Worm (Caenorhabditis elegans) whole organism, L4 larva: ENCODE data around the gene srx-59.

Experiments used
- Y48G9A.11 ChIP-seq: fragments of 200-800 bp; sonication (Bioruptor generic); IDR thresholded peaks from 2 replicates; pipeline ENCODE4 v1.3.6; 2022; ENCODE audit warnings: missing genetic modification reagents, missing genetic modification characterization, missing compliant biosample characterization
- attf-4 ChIP-seq: sonication (generic microtip); optimal IDR thresholded peaks from 3 replicates; lab custom pipeline; 2017; ENCODE audit warnings: missing biosample characterization, missing genetic modification characterization
- ceh-20 ChIP-seq: fragments of 200-800 bp; sonication (Bioruptor generic); IDR thresholded peaks from 2 replicates; pipeline ENCODE4 v1.3.6; 2022; ENCODE audit warnings: missing genetic modification reagents, missing genetic modification characterization, missing compliant biosample characterization
- ceh-82 ChIP-seq: sonication (generic microtip); optimal IDR thresholded peaks from 2 replicates; lab custom pipeline; 2017; ENCODE audit warnings: missing biosample characterization, missing genetic modification characterization
- cey-2 ChIP-seq: sonication (generic microtip); optimal IDR thresholded peaks from 3 replicates; lab custom pipeline; 2017; ENCODE audit warnings: missing genetic modification characterization, mild to moderate bottlenecking, missing compliant biosample characterization, antibody characterized with exemption, borderline replicate concordance; ENCODE audit not compliant: insufficient read depth
- daf-16 ChIP-seq, 3 experiments: sonication (generic microtip); optimal IDR thresholded peaks; 2 replicates each; lab custom pipeline; 2016 to 2017; ENCODE audit warnings: missing genetic modification characterization in 3 of 3, missing genetic modification reagents in 3 of 3, mild to moderate bottlenecking in 2 of 3, missing compliant biosample characterization in 2 of 3, missing biosample characterization in 1 of 3, moderate library complexity in 1 of 3
- dmd-8 ChIP-seq: fragments of 200-800 bp; sonication (Bioruptor generic); IDR thresholded peaks from 2 replicates; pipeline ENCODE4 v1.3.6; 2022; ENCODE audit warnings: missing genetic modification characterization, missing compliant biosample characterization
- dmd-9 ChIP-seq: fragments of 200-800 bp; sonication (Bioruptor generic); IDR thresholded peaks from 2 replicates; pipeline ENCODE4 v1.3.6; 2022; ENCODE audit warnings: missing genetic modification reagents, missing genetic modification characterization, missing compliant biosample characterization
- egl-43 ChIP-seq: fragments of 200-800 bp; sonication (Bioruptor generic); IDR thresholded peaks from 2 replicates; pipeline ENCODE4 v1.3.6; 2022; ENCODE audit warnings: missing genetic modification reagents, missing genetic modification characterization, missing compliant biosample characterization
- fos-1 ChIP-seq: fragments of 150-350 bp; optimal IDR thresholded peaks from 2 replicates; lab custom pipeline; 2014; ENCODE audit warnings: missing biosample characterization, missing genetic modification characterization
- lir-3 ChIP-seq: sonication (generic microtip); optimal IDR thresholded peaks from 2 replicates; lab custom pipeline; 2016; ENCODE audit warnings: mild to moderate bottlenecking, missing genetic modification characterization, missing compliant biosample characterization
- madf-5 ChIP-seq, 2 experiments: fragments of 200-800 bp; sonication (Bioruptor generic); IDR thresholded peaks; 2 replicates each; pipeline ENCODE4 v1.3.6; 2022; ENCODE audit warnings: missing compliant biosample characterization in 2 of 2, missing genetic modification characterization in 2 of 2
- nhr-10 ChIP-seq: fragments of 150-350 bp; optimal IDR thresholded peaks from 2 replicates; lab custom pipeline; 2014; ENCODE audit warnings: missing biosample characterization, missing genetic modification characterization
- nhr-102 ChIP-seq: sonication (generic microtip); optimal IDR thresholded peaks from 2 replicates; lab custom pipeline; 2016; ENCODE audit warnings: mild to moderate bottlenecking, missing genetic modification characterization, moderate library complexity, missing compliant biosample characterization
- set-16 ChIP-seq: fragments of 200-800 bp; sonication (Bioruptor generic); IDR thresholded peaks from 2 replicates; pipeline ENCODE4 v1.3.6; 2022; ENCODE audit warnings: missing genetic modification reagents, missing genetic modification characterization, missing compliant biosample characterization
- skn-1 ChIP-seq: fragments of 150-350 bp; optimal IDR thresholded peaks from 2 replicates; lab custom pipeline; 2014; ENCODE audit warnings: missing biosample characterization, missing genetic modification characterization
- unc-39 ChIP-seq: sonication (generic microtip); optimal IDR thresholded peaks from 2 replicates; lab custom pipeline; 2017; ENCODE audit warnings: missing biosample characterization, missing genetic modification characterization
- zag-1 ChIP-seq: fragments of 150-350 bp; optimal IDR thresholded peaks from 2 replicates; lab custom pipeline; 2014; ENCODE audit warnings: missing biosample characterization, missing genetic modification characterization

srx-59 gene

DNA sequence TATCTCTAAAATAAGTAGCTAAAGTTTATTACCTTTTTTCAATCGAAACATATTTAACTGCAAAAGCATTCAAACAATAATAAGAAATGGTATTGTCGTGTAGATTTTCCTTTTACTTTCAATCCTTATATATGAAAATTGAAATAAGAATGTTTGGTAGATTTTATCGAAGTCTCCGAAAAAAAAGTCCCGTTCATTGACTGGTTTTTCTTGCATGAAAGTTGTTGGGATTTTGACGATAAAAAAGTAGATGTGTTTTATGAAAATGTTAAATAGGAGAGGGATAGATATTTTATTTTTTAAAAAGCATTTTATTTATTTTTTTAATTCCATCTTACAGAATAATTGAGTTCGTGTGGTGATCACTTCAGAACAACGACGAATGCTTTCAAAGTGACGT lies 44.2 kb downstream of the srx-59 start, which contains the start of gene C33G8.13:
Gene C33G8.13 (minus strand): TSS at position 101 of the 400 bp plus-strand sequence.
- TF ChIP-seq ceh-20 (GFP tag; lab: Robert Waterston, UW) (no peak), ceh-82 (tag; lab: Kevin White, UChicago) (no peak), zag-1 (no peak), lir-3 (tag; lab: Kevin White, UChicago) (no peak), madf-5 (GFP tag; IDR thresholded peaks at IDR 0.05; lab: Robert Waterston, UW) (no peak), fos-1 (tag; lab: Kevin White, UChicago) (no peak), egl-43 (GFP tag; lab: Robert Waterston, UW) (no peak), daf-16 (GFP tag; optimal IDR thresholded peaks at IDR 0.05; lab: Kevin White, UChicago) (no peak), daf-16 (tag; optimal IDR thresholded peaks at IDR 0.05; lab: Kevin White, UChicago) (no peak)

DNA sequence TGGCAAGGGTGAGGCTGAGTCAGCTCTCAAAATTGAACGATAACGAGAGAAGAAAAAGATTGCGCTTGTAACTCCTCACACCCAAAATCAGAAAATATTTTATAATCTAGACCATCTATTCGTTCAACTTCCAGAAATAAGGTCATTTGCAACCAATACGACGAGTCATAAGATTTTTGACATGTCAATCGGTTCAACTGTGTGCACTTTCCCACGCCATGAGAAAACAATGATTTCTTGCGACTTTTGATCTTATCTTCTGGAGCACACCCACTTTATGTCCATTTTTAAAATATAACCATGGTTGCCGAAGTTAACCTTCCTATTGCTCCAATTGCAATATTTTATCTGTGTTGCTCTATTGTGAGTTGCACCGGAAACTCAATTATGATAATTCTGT lies 45.4 kb downstream of the srx-59 start, which contains the start of gene srsx-32:
Gene srsx-32 (plus strand): TSS at position 301 of the 400 bp plus-strand sequence.
- TF ChIP-seq madf-5 (GFP tag; IDR thresholded peaks at IDR 0.05; lab: Robert Waterston, UW): no peak
- no peak for TF ChIP-seq skn-1
- no peak for TF ChIP-seq set-16 (GFP tag; lab: Robert Waterston, UW)
- TF ChIP-seq Y48G9A.11 (GFP tag; lab: Robert Waterston, UW): no peak
- TF ChIP-seq attf-4 (tag; lab: Kevin White, UChicago): no peak
- TF ChIP-seq cey-2 (tag; lab: Kevin White, UChicago): no peak
- TF ChIP-seq nhr-102: no peak

DNA sequence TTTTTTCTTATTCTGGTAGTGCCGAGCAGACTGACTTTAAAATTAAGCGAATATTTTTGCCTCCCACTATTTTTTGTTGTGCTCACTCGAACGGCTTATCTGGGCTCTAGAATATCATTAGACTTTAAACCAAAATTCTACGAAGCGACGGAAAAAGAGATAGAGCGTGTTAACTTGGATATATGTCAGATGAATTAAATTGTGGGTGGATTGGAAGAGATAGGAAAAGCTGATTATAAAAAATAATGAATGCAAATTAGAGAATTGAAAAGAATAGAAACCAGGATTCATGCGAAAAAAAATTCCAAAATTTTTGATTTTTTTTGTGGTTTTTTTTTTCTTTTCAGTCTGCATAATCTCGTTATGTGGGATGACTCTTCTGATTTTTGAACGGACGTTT lies 50.1 kb downstream of the srx-59 start, which contains the start of gene F20A1.4:
Gene F20A1.4 (minus strand): TSS at position 101 of the 400 bp plus-strand sequence.
- TF ChIP-seq unc-39 (tag; lab: Kevin White, UChicago) (no peak), nhr-10 (tag; lab: Kevin White, UChicago) (no peak), dmd-8 (no peak), Y48G9A.11 (GFP tag; lab: Robert Waterston, UW) (no peak), ceh-82 (tag; lab: Kevin White, UChicago) (no peak), dmd-9 (GFP tag; lab: Robert Waterston, UW) (no peak)
